Fruit fly (Drosophila melanogaster) whole organism, embryonic: ENCODE data around the gene CG11811.
A peak's percentile ranks its signal among the peaks of the same experiment; 100 is the strongest.

Experiments used
- Aef1 ChIP-seq: fragments of 200-800 bp; sonication (Bioruptor generic); IDR thresholded peaks from 3 replicates; pipeline ENCODE4 v1.3.6; 2022; ENCODE audit warnings: missing biosample characterization, missing genetic modification characterization
- Blimp-1 ChIP-seq: fragments of 200-800 bp; sonication (Bioruptor generic); optimal IDR thresholded peaks from 3 replicates; lab custom pipeline; 2018; ENCODE audit warnings: missing biosample characterization, missing genetic modification characterization, mild to moderate bottlenecking, moderate library complexity, missing genetic modification reagents
- CG10274 ChIP-seq: fragments of 200-800 bp; sonication (Bioruptor generic); optimal IDR thresholded peaks from 3 replicates; lab custom pipeline; 2017; ENCODE audit warnings: missing biosample characterization, mild to moderate bottlenecking, missing genetic modification characterization
- CG10321 ChIP-seq: fragments of 200-800 bp; sonication (Bioruptor generic); IDR thresholded peaks from 2 replicates; pipeline ENCODE4 v1.3.6; 2022; ENCODE audit warnings: missing biosample characterization, missing genetic modification characterization
- CG10979 ChIP-seq: fragments of 200-800 bp; sonication (Bioruptor generic); optimal IDR thresholded peaks from 2 replicates; lab custom pipeline; 2018; ENCODE audit warnings: missing biosample characterization, mild to moderate bottlenecking, missing genetic modification characterization, moderate library complexity
- CG11723 ChIP-seq: fragments of 200-800 bp; sonication (Bioruptor generic); optimal IDR thresholded peaks from 2 replicates; lab custom pipeline; 2017; ENCODE audit warnings: missing biosample characterization, mild to moderate bottlenecking, missing genetic modification characterization
- CG12391 ChIP-seq: fragments of 200-800 bp; sonication (Bioruptor generic); optimal IDR thresholded peaks from 3 replicates; lab custom pipeline; 2018; ENCODE audit warnings: missing biosample characterization, mild to moderate bottlenecking, missing genetic modification characterization, moderate library complexity
- CG12769 ChIP-seq: fragments of 200-800 bp; sonication (Bioruptor generic); optimal IDR thresholded peaks from 2 replicates; lab custom pipeline; 2019; ENCODE audit warnings: missing biosample characterization, mild to moderate bottlenecking, missing genetic modification characterization, moderate library complexity
- CG14014 ChIP-seq: fragments of 200-800 bp; sonication (Bioruptor generic); IDR thresholded peaks from 2 replicates; pipeline ENCODE4 v1.3.6; 2022; ENCODE audit warnings: missing biosample characterization, missing genetic modification characterization
- CG15011 ChIP-seq: fragments of 200-800 bp; sonication (Bioruptor generic); optimal IDR thresholded peaks from 3 replicates; lab custom pipeline; 2018; ENCODE audit warnings: missing biosample characterization, mild to moderate bottlenecking, missing genetic modification characterization
- CG15269 ChIP-seq: fragments of 200-800 bp; sonication (Bioruptor generic); optimal IDR thresholded peaks from 2 replicates; lab custom pipeline; 2018; ENCODE audit warnings: missing biosample characterization, mild to moderate bottlenecking, missing genetic modification characterization, moderate library complexity
- CG1602 ChIP-seq: fragments of 200-800 bp; sonication (Bioruptor generic); optimal IDR thresholded peaks from 3 replicates; lab custom pipeline; 2016; ENCODE audit warnings: missing biosample characterization, missing genetic modification characterization
- CG17328 ChIP-seq: fragments of 200-800 bp; sonication (Bioruptor generic); IDR thresholded peaks from 2 replicates; pipeline ENCODE4 v1.3.6; 2022; ENCODE audit warnings: missing biosample characterization, missing genetic modification characterization
- CG17568 ChIP-seq: fragments of 200-800 bp; sonication (Bioruptor generic); optimal IDR thresholded peaks from 2 replicates; lab custom pipeline; 2018; ENCODE audit warnings: missing biosample characterization, mild to moderate bottlenecking, missing genetic modification characterization, moderate library complexity
- CG18011 ChIP-seq: fragments of 200-800 bp; sonication (Bioruptor generic); optimal IDR thresholded peaks from 2 replicates; lab custom pipeline; 2017; ENCODE audit warnings: missing biosample characterization, missing genetic modification characterization, mild to moderate bottlenecking, moderate library complexity, missing genotype
- CG2889 ChIP-seq: fragments of 200-800 bp; sonication (Bioruptor generic); IDR thresholded peaks from 3 replicates; pipeline ENCODE4 v1.3.6; 2022; ENCODE audit warnings: missing biosample characterization, missing genetic modification characterization
- CG32767 ChIP-seq: fragments of 200-800 bp; sonication (Bioruptor generic); IDR thresholded peaks from 2 replicates; pipeline ENCODE4 v1.3.6; 2022; ENCODE audit warnings: missing biosample characterization, missing genetic modification characterization
- CG3838 ChIP-seq: fragments of 200-800 bp; sonication (Bioruptor generic); optimal IDR thresholded peaks from 3 replicates; lab custom pipeline; 2016; ENCODE audit warnings: missing biosample characterization, missing genetic modification characterization
- CG4617 ChIP-seq: fragments of 200-800 bp; sonication (Bioruptor generic); optimal IDR thresholded peaks from 3 replicates; lab custom pipeline; 2016; ENCODE audit warnings: missing biosample characterization, missing genetic modification characterization, borderline replicate concordance
- CG6272 ChIP-seq: fragments of 200-800 bp; sonication (Bioruptor generic); IDR thresholded peaks from 2 replicates; pipeline ENCODE4 v1.3.6; 2022; ENCODE audit warnings: missing biosample characterization, missing genetic modification characterization
- CG6854 ChIP-seq: fragments of 200-800 bp; sonication (Bioruptor generic); optimal IDR thresholded peaks from 3 replicates; lab custom pipeline; 2017; ENCODE audit warnings: missing biosample characterization, mild to moderate bottlenecking, missing genetic modification characterization
- CG7372 ChIP-seq: fragments of 200-800 bp; sonication (Bioruptor generic); IDR thresholded peaks from 2 replicates; pipeline ENCODE4 v1.3.6; 2022; ENCODE audit warnings: missing biosample characterization, missing genetic modification characterization
- CG7786 ChIP-seq: fragments of 200-800 bp; sonication (Bioruptor generic); optimal IDR thresholded peaks from 2 replicates; lab custom pipeline; 2016; ENCODE audit warnings: missing biosample characterization, missing genetic modification characterization
- CG8089 ChIP-seq: fragments of 200-800 bp; sonication (Bioruptor generic); optimal IDR thresholded peaks from 3 replicates; lab custom pipeline; 2016; ENCODE audit warnings: missing biosample characterization, missing genetic modification characterization
- CG9609 ChIP-seq: fragments of 200-800 bp; sonication (Bioruptor generic); optimal IDR thresholded peaks from 3 replicates; lab custom pipeline; 2016; ENCODE audit warnings: missing biosample characterization, missing genetic modification characterization
- CG9932 ChIP-seq: fragments of 200-800 bp; sonication (Bioruptor generic); IDR thresholded peaks from 2 replicates; pipeline ENCODE4 v1.3.6; 2022; ENCODE audit warnings: missing biosample characterization, missing genetic modification characterization
- CTCF ChIP-seq: fragments of 200-800 bp; sonication (Bioruptor generic); optimal IDR thresholded peaks from 2 replicates; lab custom pipeline; 2017; ENCODE audit warnings: missing biosample characterization, mild to moderate bottlenecking, missing genetic modification characterization, moderate library complexity
- Hr78 ChIP-seq, 2 experiments: fragments of 200-800 bp in 1 of 2; fragments of >200 bp in 1 of 2; sonication (Bioruptor generic) in 1 of 2; optimal IDR thresholded peaks; 2 replicates each; lab custom pipeline; 2017 to 2019; ENCODE audit warnings: missing biosample characterization in 2 of 2, missing genetic modification characterization in 2 of 2, mild to moderate bottlenecking in 1 of 2, moderate library complexity in 1 of 2
- Neu2 ChIP-seq: fragments of 200-800 bp; sonication (Bioruptor generic); optimal IDR thresholded peaks from 3 replicates; lab custom pipeline; 2016; ENCODE audit warnings: missing biosample characterization, missing genetic modification characterization, borderline replicate concordance
- NfI ChIP-seq: fragments of 200-800 bp; sonication (Bioruptor generic); optimal IDR thresholded peaks from 3 replicates; lab custom pipeline; 2018; ENCODE audit warnings: missing biosample characterization, mild to moderate bottlenecking, missing genetic modification characterization, moderate library complexity
- Poxn ChIP-seq: fragments of 200-800 bp; sonication (Bioruptor generic); IDR thresholded peaks from 2 replicates; pipeline ENCODE4 v1.3.6; 2022; ENCODE audit warnings: missing biosample characterization, missing genetic modification characterization
- Sox100B ChIP-seq: fragments of 200-800 bp; sonication (Bioruptor generic); optimal IDR thresholded peaks from 3 replicates; lab custom pipeline; 2018; ENCODE audit warnings: missing biosample characterization, mild to moderate bottlenecking, missing genetic modification characterization
- Spps ChIP-seq: fragments of 200-800 bp; sonication (Bioruptor generic); optimal IDR thresholded peaks from 2 replicates; lab custom pipeline; 2018; ENCODE audit warnings: missing biosample characterization, mild to moderate bottlenecking, missing genetic modification characterization
- Ssrp ChIP-seq: fragments of 200-800 bp; sonication (Bioruptor generic); optimal IDR thresholded peaks from 2 replicates; lab custom pipeline; 2018; ENCODE audit warnings: missing biosample characterization, mild to moderate bottlenecking, missing genetic modification characterization, moderate library complexity
- ara ChIP-seq: fragments of 200-800 bp; sonication (Bioruptor generic); IDR thresholded peaks from 2 replicates; pipeline ENCODE4 v1.3.6; 2022; ENCODE audit warnings: missing biosample characterization, missing genetic modification characterization
- bsh ChIP-seq, 2 experiments: fragments of 200-800 bp; sonication (Bioruptor generic); optimal IDR thresholded peaks; 2 replicates each; lab custom pipeline; 2017 to 2018; ENCODE audit warnings: mild to moderate bottlenecking in 2 of 2, missing biosample characterization in 2 of 2, missing genetic modification characterization in 2 of 2, moderate library complexity in 1 of 2
- crc ChIP-seq: fragments of 200-800 bp; sonication (Bioruptor generic); optimal IDR thresholded peaks from 2 replicates; lab custom pipeline; 2016; ENCODE audit warnings: missing biosample characterization, missing genetic modification characterization
- da ChIP-seq: fragments of 200-800 bp; sonication (Bioruptor generic); optimal IDR thresholded peaks from 2 replicates; lab custom pipeline; 2016; ENCODE audit warnings: missing biosample characterization, missing genetic modification characterization
- ewg ChIP-seq: fragments of 200-800 bp; sonication (Bioruptor generic); optimal IDR thresholded peaks from 3 replicates; lab custom pipeline; 2017; ENCODE audit warnings: mild to moderate bottlenecking, missing biosample characterization, missing genetic modification reagents, missing genetic modification characterization
- fd102C ChIP-seq: fragments of 200-800 bp; sonication (Bioruptor generic); optimal IDR thresholded peaks from 2 replicates; lab custom pipeline; 2018; ENCODE audit warnings: missing biosample characterization, mild to moderate bottlenecking, missing genetic modification characterization, moderate library complexity
- gcm2 ChIP-seq: fragments of 200-800 bp; sonication (Bioruptor generic); optimal IDR thresholded peaks from 2 replicates; lab custom pipeline; 2016; ENCODE audit warnings: missing biosample characterization, missing genetic modification characterization
- lbe ChIP-seq: fragments of 200-800 bp; sonication (Bioruptor generic); optimal IDR thresholded peaks from 2 replicates; lab custom pipeline; 2016; ENCODE audit warnings: missing biosample characterization, mild to moderate bottlenecking, missing genetic modification characterization
- maf-S ChIP-seq: fragments of 200-800 bp; sonication (Bioruptor generic); optimal IDR thresholded peaks from 2 replicates; lab custom pipeline; 2016; ENCODE audit warnings: missing biosample characterization, missing genetic modification characterization
- oc ChIP-seq: fragments of 200-800 bp; sonication (Bioruptor generic); optimal IDR thresholded peaks from 2 replicates; lab custom pipeline; 2018; ENCODE audit warnings: missing biosample characterization, mild to moderate bottlenecking, missing genetic modification characterization, moderate library complexity
- ranshi ChIP-seq: fragments of 200-800 bp; sonication (Bioruptor generic); IDR thresholded peaks from 2 replicates; pipeline ENCODE4 v1.3.6; 2022; ENCODE audit warnings: missing biosample characterization, missing genetic modification characterization
- repo ChIP-seq: fragments of 200-800 bp; sonication (Bioruptor generic); optimal IDR thresholded peaks from 2 replicates; lab custom pipeline; 2016; ENCODE audit warnings: missing biosample characterization, missing genetic modification characterization
- ro ChIP-seq: fragments of 200-800 bp; sonication (Bioruptor generic); IDR thresholded peaks from 2 replicates; pipeline ENCODE4 v1.3.6; 2022; ENCODE audit warnings: missing biosample characterization, missing genetic modification characterization
- sens-2 ChIP-seq: fragments of 200-800 bp; sonication (Bioruptor generic); IDR thresholded peaks from 2 replicates; pipeline ENCODE4 v1.3.6; 2022; ENCODE audit warnings: missing biosample characterization, missing genetic modification characterization
- zen ChIP-seq: fragments of 200-800 bp; sonication (Bioruptor generic); optimal IDR thresholded peaks from 3 replicates; lab custom pipeline; 2018; ENCODE audit warnings: missing biosample characterization, mild to moderate bottlenecking, missing genetic modification characterization, moderate library complexity
- zfh1 ChIP-seq: fragments of 200-800 bp; sonication (Bioruptor generic); IDR thresholded peaks from 3 replicates; pipeline ENCODE4 v1.3.6; 2022; ENCODE audit warnings: missing biosample characterization, missing genetic modification characterization
- zfh2 ChIP-seq: fragments of 200-800 bp; sonication (Bioruptor generic); optimal IDR thresholded peaks from 2 replicates; lab custom pipeline; 2016; ENCODE audit warnings: missing biosample characterization, missing genetic modification characterization

Gene CG11811

DNA sequence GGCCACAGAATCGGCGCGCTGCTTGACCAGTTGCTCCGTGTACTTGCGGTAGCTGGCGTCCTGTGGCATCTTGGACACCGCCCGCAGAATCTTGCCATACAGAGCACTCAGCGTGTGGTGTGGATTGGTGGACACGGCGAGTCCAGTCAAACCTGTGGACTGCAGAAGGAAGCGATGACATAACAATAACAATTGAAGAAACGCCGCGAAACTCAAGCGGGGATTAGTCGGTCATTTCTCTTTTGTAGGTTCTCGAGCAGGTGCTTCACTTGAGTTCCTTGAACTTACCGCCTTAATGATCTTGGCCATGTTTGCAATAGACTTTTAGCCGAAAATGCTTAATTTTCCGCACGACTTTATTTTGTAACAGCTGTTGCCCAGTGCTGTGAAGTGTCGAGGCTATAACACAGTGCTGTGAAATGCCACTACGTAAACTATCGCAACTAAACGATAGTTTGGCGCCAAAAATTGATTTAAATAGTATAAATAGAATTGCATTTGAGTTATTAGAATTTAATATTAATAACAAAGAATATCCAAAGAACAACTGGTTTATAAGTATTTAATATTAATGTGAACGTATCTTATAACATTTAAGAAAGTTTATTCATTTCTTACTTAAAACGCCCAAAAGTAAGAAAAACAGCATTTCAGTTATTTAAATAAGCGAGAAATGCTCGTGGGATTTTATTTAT, 3.0 kb downstream of the CG11811 start, which contains the start of gene ND-13B (continued):
- TF ChIP-seq CG12769 (tag; lab: Kevin White, UChicago) (no peak), CTCF (no peak), ro (GFP tag; lab: Robert Waterston, UW) (no peak), CG4617 (GFP tag; lab: Kevin White, UChicago) (peak; percentile 22), CG6272 (no peak), bsh (GFP tag; optimal IDR thresholded peaks at IDR 0.05; lab: Kevin White, UChicago) (no peak), CG9932 (GFP tag; lab: Robert Waterston, UW) (no peak; the same call in 1 of the 2 replicates), CG8089 (GFP tag; lab: Kevin White, UChicago) (no peak), CG15269 (no peak), Poxn (GFP tag; lab: Robert Waterston, UW) (no peak), CG12391 (tag; lab: Kevin White, UChicago) (no peak), CG32767 (GFP tag; lab: Robert Waterston, UW) (no peak), CG10979 (tag; lab: Kevin White, UChicago) (no peak), ara (GFP tag; lab: Robert Waterston, UW) (no peak), CG15011 (no peak), ewg (GFP tag; lab: Kevin White, UChicago) (no peak), CG6854 (GFP tag; lab: Kevin White, UChicago) (no peak), zfh1 (GFP tag; lab: Robert Waterston, UW) (no peak), maf-S (GFP tag; lab: Kevin White, UChicago) (no peak), lbe (GFP tag; lab: Kevin White, UChicago) (peak; percentile 33), CG17328 (no peak), sens-2 (no peak), CG3838 (GFP tag; lab: Kevin White, UChicago) (no peak), gcm2 (GFP tag; lab: Kevin White, UChicago) (no peak), CG11723 (GFP tag; lab: Kevin White, UChicago) (no peak), CG14014 (no peak), CG7786 (GFP tag; lab: Kevin White, UChicago) (peak; percentile 6), CG10274 (GFP tag; lab: Kevin White, UChicago) (no peak), Hr78 (GFP tag; optimal IDR thresholded peaks at IDR 0.05; lab: Kevin White, UChicago) (no peak), Sox100B (GFP tag; lab: Kevin White, UChicago) (peak; percentile 24), CG2889 (GFP tag; lab: Robert Waterston, UW) (no peak), Aef1 (GFP tag; lab: Robert Waterston, UW) (no peak), Blimp-1 (GFP tag; lab: Kevin White, UChicago) (no peak), da (no peak), CG1602 (no peak), CG18011 (GFP tag; lab: Kevin White, UChicago) (no peak), repo (GFP tag; lab: Kevin White, UChicago) (no peak), fd102C (GFP tag; lab: Kevin White, UChicago) (no peak), Neu2 (GFP tag; lab: Kevin White, UChicago) (no peak), Spps (tag; lab: Kevin White, UChicago) (no peak), zen (tag; lab: Kevin White, UChicago) (no peak), CG17568 (no peak), NfI (GFP tag; lab: Kevin White, UChicago) (peak; percentile 22), oc (tag; lab: Kevin White, UChicago) (no peak), ranshi (GFP tag; lab: Robert Waterston, UW) (no peak), zfh2 (GFP tag; lab: Kevin White, UChicago) (peak; percentile 47), Ssrp (tag; lab: Kevin White, UChicago) (no peak), CG9609 (GFP tag; lab: Kevin White, UChicago) (no peak), CG7372 (GFP tag; lab: Robert Waterston, UW) (no peak), crc (GFP tag; lab: Kevin White, UChicago) (no peak), CG10321 (GFP tag; lab: Robert Waterston, UW) (no peak)
